Fruit fly (Drosophila melanogaster): ENCODE data around the gene Dmtn.

dm6 chr3R:6395572-6396295, 10.0 kb downstream of the Dmtn start:
- TF ChIP-seq usp (GFP tag; optimal IDR thresholded peaks at IDR 0.05) = no peak
- no peak for TF ChIP-seq psq (optimal IDR thresholded peaks at IDR 0.05)
- no peak for TF ChIP-seq pan (optimal IDR thresholded peaks at IDR 0.05)
- TF ChIP-seq EcR (GFP tag; optimal IDR thresholded peaks at IDR 0.05) = peak in 1 of 2 experiments; percentile 41
- no peak for TF ChIP-seq CG8478 (optimal IDR thresholded peaks at IDR 0.05)
- TF ChIP-seq Dll (optimal IDR thresholded peaks at IDR 0.05) = no peak

Data from whole organism.